Worm (Caenorhabditis elegans) whole organism, L1 larva: ENCODE data around the gene cope-1.
A peak's percentile ranks its signal among the peaks of the same experiment; 100 is the strongest.

ENCODE experiments used
- C16A3.4 ChIP-seq: fragments of 150-350 bp; optimal IDR thresholded peaks from 2 replicates; lab custom pipeline; 2014; ENCODE audit warnings: missing biosample characterization, missing genetic modification characterization
- F16B12.6 ChIP-seq: fragments of 150-350 bp; optimal IDR thresholded peaks from 2 replicates; lab custom pipeline; 2014; ENCODE audit warnings: missing biosample characterization, missing genetic modification characterization
- Y116A8C.19 ChIP-seq: sonication (generic microtip); optimal IDR thresholded peaks from 2 replicates; lab custom pipeline; 2016; ENCODE audit warnings: missing compliant biosample characterization, missing genetic modification characterization, borderline replicate concordance
- blmp-1 ChIP-seq: fragments of 150-350 bp; optimal IDR thresholded peaks from 2 replicates; lab custom pipeline; 2014; ENCODE audit warnings: missing biosample characterization, missing genetic modification characterization
- ceh-63 ChIP-seq: fragments of 200-800 bp; sonication (Bioruptor generic); optimal IDR thresholded peaks from 2 replicates; lab custom pipeline; 2018; ENCODE audit warnings: mild to moderate bottlenecking, missing genetic modification characterization, missing compliant biosample characterization
- ceh-82 ChIP-seq, 3 experiments: fragments of 150-350 bp in 1 of 3; sonication (generic microtip) in 2 of 3; optimal IDR thresholded peaks; 2 replicates each; lab custom pipeline; 2014 to 2017; ENCODE audit warnings: missing biosample characterization in 3 of 3, missing genetic modification characterization in 3 of 3
- dpl-1 ChIP-seq, 3 experiments: fragments of 150-350 bp in 2 of 3; sonication (generic microtip) in 1 of 3; optimal IDR thresholded peaks; 2 replicates each; lab custom pipeline; 2014 to 2017; ENCODE audit warnings: missing biosample characterization in 3 of 3, missing genetic modification characterization in 3 of 3, missing genetic modification reagents in 3 of 3
- efl-1 ChIP-seq, 4 experiments: fragments of 150-350 bp; optimal IDR thresholded peaks in 3 of 4; peaks in 1 of 4; 1 replicate in 1 of 4; 2 replicates in 3 of 4; lab custom pipeline; 2014; ENCODE audit warnings: missing biosample characterization in 2 of 4, missing genetic modification characterization in 2 of 4, missing genetic modification reagents in 2 of 4
- efl-3 ChIP-seq: fragments of 200-800 bp; sonication (Bioruptor generic); optimal IDR thresholded peaks from 2 replicates; lab custom pipeline; 2018; ENCODE audit warnings: mild to moderate bottlenecking, missing genetic modification characterization, missing compliant biosample characterization
- elt-3 ChIP-seq, 6 experiments: fragments of 150-350 bp in 1 of 6; sonication (generic microtip); optimal IDR thresholded peaks; 2 replicates each; lab custom pipeline; 2017 to 2018; ENCODE audit warnings: missing biosample characterization in 6 of 6, missing genetic modification characterization in 6 of 6, inconsistent platforms in 1 of 6
- ets-5 ChIP-seq: fragments of 200-800 bp; sonication (Bioruptor generic); IDR thresholded peaks from 2 replicates; pipeline ENCODE4 v1.3.6; 2022; ENCODE audit warnings: missing genetic modification characterization, missing compliant biosample characterization
- fkh-10 ChIP-seq: sonication (generic microtip); optimal IDR thresholded peaks from 2 replicates; lab custom pipeline; 2017; ENCODE audit warnings: missing biosample characterization, missing genetic modification reagents, missing genetic modification characterization
- fkh-4 ChIP-seq: sonication (generic microtip); optimal IDR thresholded peaks from 2 replicates; lab custom pipeline; 2016; ENCODE audit warnings: missing compliant biosample characterization, missing genetic modification characterization, borderline replicate concordance
- fkh-8 ChIP-seq: sonication (generic microtip); optimal IDR thresholded peaks from 2 replicates; lab custom pipeline; 2016; ENCODE audit warnings: mild to moderate bottlenecking, missing genetic modification characterization, missing compliant biosample characterization
- fos-1 ChIP-seq: fragments of 150-350 bp; optimal IDR thresholded peaks from 2 replicates; lab custom pipeline; 2014; ENCODE audit warnings: missing biosample characterization, missing genetic modification characterization
- hlh-17 ChIP-seq: fragments of 200-800 bp; sonication (Bioruptor generic); optimal IDR thresholded peaks from 2 replicates; lab custom pipeline; 2018; ENCODE audit warnings: missing genetic modification characterization, mild to moderate bottlenecking, missing compliant biosample characterization, moderate library complexity, borderline replicate concordance
- isw-1 ChIP-seq: fragments of 200-800 bp; sonication (Bioruptor generic); IDR thresholded peaks from 2 replicates; pipeline ENCODE4 v1.3.6; 2022; ENCODE audit warnings: missing genetic modification characterization, missing compliant biosample characterization
- jun-1 ChIP-seq: fragments of 150-350 bp; optimal IDR thresholded peaks from 2 replicates; lab custom pipeline; 2014; ENCODE audit warnings: missing biosample characterization, missing genetic modification reagents, missing genetic modification characterization
- lin-13 ChIP-seq: fragments of 150-350 bp; optimal IDR thresholded peaks from 2 replicates; lab custom pipeline; 2014; ENCODE audit warnings: missing biosample characterization, missing genetic modification reagents, missing genetic modification characterization
- lin-15B ChIP-seq: fragments of 150-350 bp; sonication (generic microtip); optimal IDR thresholded peaks from 3 replicates; lab custom pipeline; 2014; ENCODE audit warnings: missing biosample characterization, missing genetic modification characterization
- lin-35 ChIP-seq, 2 experiments: fragments of 150-350 bp; optimal IDR thresholded peaks; 2 replicates each; lab custom pipeline; 2014; ENCODE audit warnings: missing biosample characterization in 2 of 2, missing genetic modification characterization in 2 of 2, missing genetic modification reagents in 2 of 2
- lir-3 ChIP-seq: sonication (generic microtip); optimal IDR thresholded peaks from 2 replicates; lab custom pipeline; 2016; ENCODE audit warnings: mild to moderate bottlenecking, missing genetic modification characterization, moderate library complexity, missing compliant biosample characterization; ENCODE audit not compliant: poor library complexity
- lsy-2 ChIP-seq, 2 experiments: fragments of 150-350 bp; optimal IDR thresholded peaks; 2 replicates each; lab custom pipeline; 2014; ENCODE audit warnings: missing biosample characterization in 2 of 2, missing genetic modification characterization in 2 of 2
- mab-9 ChIP-seq: fragments of 200-800 bp; sonication (Bioruptor generic); IDR thresholded peaks from 2 replicates; pipeline ENCODE4 v1.3.6; 2022; ENCODE audit warnings: missing genetic modification reagents, missing genetic modification characterization, missing compliant biosample characterization
- mdl-1 ChIP-seq, 2 experiments: fragments of 150-350 bp; optimal IDR thresholded peaks; 2 replicates each; lab custom pipeline; 2014 to 2017; ENCODE audit warnings: missing biosample characterization in 2 of 2, missing genetic modification characterization in 2 of 2, inconsistent platforms in 1 of 2
- mep-1 ChIP-seq: fragments of 150-350 bp; optimal IDR thresholded peaks from 2 replicates; lab custom pipeline; 2014; ENCODE audit warnings: missing biosample characterization, missing genetic modification characterization
- nhr-11 ChIP-seq: fragments of 150-350 bp; optimal IDR thresholded peaks from 2 replicates; lab custom pipeline; 2014; ENCODE audit warnings: missing biosample characterization, missing genetic modification characterization
- nhr-20 ChIP-seq: sonication (generic microtip); optimal IDR thresholded peaks from 2 replicates; lab custom pipeline; 2016; ENCODE audit warnings: mild to moderate bottlenecking, missing genetic modification characterization, missing compliant biosample characterization
- nhr-28 ChIP-seq: fragments of 150-350 bp; optimal IDR thresholded peaks from 2 replicates; lab custom pipeline; 2014; ENCODE audit warnings: missing biosample characterization, missing genetic modification characterization
- nhr-47 ChIP-seq: sonication (generic microtip); optimal IDR thresholded peaks from 2 replicates; lab custom pipeline; 2016; ENCODE audit warnings: mild to moderate bottlenecking, missing genetic modification characterization, moderate library complexity, missing compliant biosample characterization
- nhr-71 ChIP-seq: sonication (generic microtip); optimal IDR thresholded peaks from 2 replicates; lab custom pipeline; 2016; ENCODE audit warnings: mild to moderate bottlenecking, missing genetic modification characterization, moderate library complexity, missing compliant biosample characterization
- nhr-77 ChIP-seq: fragments of 150-350 bp; optimal IDR thresholded peaks from 2 replicates; lab custom pipeline; 2014; ENCODE audit warnings: missing biosample characterization, missing genetic modification characterization
- nhr-90 ChIP-seq: sonication (generic microtip); optimal IDR thresholded peaks from 2 replicates; lab custom pipeline; 2016; ENCODE audit warnings: mild to moderate bottlenecking, missing genetic modification characterization, missing compliant biosample characterization; ENCODE audit not compliant: poor library complexity
- pax-3 ChIP-seq: fragments of 200-800 bp; sonication (Bioruptor generic); optimal IDR thresholded peaks from 2 replicates; lab custom pipeline; 2018; ENCODE audit warnings: mild to moderate bottlenecking, missing genetic modification characterization, moderate library complexity, missing compliant biosample characterization
- rnt-1 ChIP-seq: sonication (generic microtip); optimal IDR thresholded peaks from 2 replicates; lab custom pipeline; 2016; ENCODE audit warnings: mild to moderate bottlenecking, missing genetic modification characterization, moderate library complexity, missing compliant biosample characterization
- skn-1 ChIP-seq: fragments of 150-350 bp; optimal IDR thresholded peaks from 2 replicates; lab custom pipeline; 2014; ENCODE audit warnings: missing biosample characterization, missing genetic modification characterization
- snu-23 ChIP-seq: sonication (generic microtip); optimal IDR thresholded peaks from 2 replicates; lab custom pipeline; 2016; ENCODE audit warnings: missing genetic modification characterization, missing compliant biosample characterization
- sup-37 ChIP-seq: fragments of 200-800 bp; sonication (Bioruptor generic); optimal IDR thresholded peaks from 2 replicates; lab custom pipeline; 2018; ENCODE audit warnings: mild to moderate bottlenecking, missing genetic modification characterization, missing compliant biosample characterization
- tbx-2 ChIP-seq: sonication (generic microtip); optimal IDR thresholded peaks from 2 replicates; lab custom pipeline; 2016; ENCODE audit warnings: missing genetic modification characterization, missing compliant biosample characterization
- tlp-1 ChIP-seq: fragments of 150-350 bp; optimal IDR thresholded peaks from 2 replicates; lab custom pipeline; 2014; ENCODE audit warnings: missing biosample characterization, missing genetic modification characterization
- unc-130 ChIP-seq: fragments of 150-350 bp; optimal IDR thresholded peaks from 2 replicates; lab custom pipeline; 2017; ENCODE audit warnings: missing biosample characterization, missing genetic modification characterization, inconsistent platforms
- vab-15 ChIP-seq: sonication (generic microtip); optimal IDR thresholded peaks from 2 replicates; lab custom pipeline; 2017; ENCODE audit warnings: missing genotype, mild to moderate bottlenecking, missing genetic modification characterization, missing compliant biosample characterization
- ztf-11 ChIP-seq, 2 experiments: sonication (generic microtip); optimal IDR thresholded peaks; 2 replicates each; lab custom pipeline; 2016 to 2017; ENCODE audit warnings: missing genetic modification characterization in 2 of 2, missing biosample characterization in 1 of 2, missing compliant biosample characterization in 1 of 2
- ztf-4 ChIP-seq: fragments of 150-350 bp; optimal IDR thresholded peaks from 2 replicates; lab custom pipeline; 2014; ENCODE audit warnings: missing biosample characterization, missing genetic modification characterization

Gene cope-1

DNA sequence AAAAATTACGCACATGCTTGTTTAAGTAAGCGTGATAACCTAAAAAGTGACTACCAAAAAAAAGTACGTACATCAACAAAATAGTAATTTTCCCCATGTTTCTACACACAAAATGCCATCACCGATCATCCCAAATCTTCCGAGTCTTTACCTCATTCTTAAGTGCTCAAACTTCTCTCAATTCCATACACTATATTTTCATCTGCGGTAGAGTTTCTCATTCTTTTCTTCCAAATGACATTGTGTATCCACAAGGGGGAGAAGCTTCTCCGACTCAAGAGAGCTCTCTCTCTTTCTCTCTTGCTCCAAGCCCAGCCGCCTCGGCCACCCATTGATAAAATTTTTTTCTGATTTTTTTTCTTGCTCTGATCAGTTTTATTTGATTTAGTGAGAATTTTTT lies 16.6 kb upstream of the cope-1 start, which contains the start of gene myo-6:
myo-6 (plus strand) TSS at position 301 of the 400 bp plus-strand sequence.
- TF ChIP-seq efl-1 (optimal IDR thresholded peaks at IDR 0.05; lab: Kevin White, UChicago) (no peak), efl-1 (GFP tag; optimal IDR thresholded peaks at IDR 0.05 in 1 of 2; lab: Kevin White, UChicago) (peak in 1 of 2 experiments; percentile 86), nhr-20 (no peak), lin-13 (GFP tag; lab: Kevin White, UChicago) (no peak), pax-3 (tag; lab: Kevin White, UChicago) (no peak), lir-3 (tag; lab: Kevin White, UChicago) (no peak), vab-15 (tag; lab: Kevin White, UChicago) (no peak), nhr-77 (tag; lab: Kevin White, UChicago) (peak; percentile 4), rnt-1 (tag; lab: Kevin White, UChicago) (peak; percentile 37), mab-9 (GFP tag; lab: Robert Waterston, UW) (no peak), fkh-4 (no peak), nhr-90 (tag; lab: Kevin White, UChicago) (no peak), efl-3 (no peak), sup-37 (GFP tag; lab: Kevin White, UChicago) (no peak)

DNA sequence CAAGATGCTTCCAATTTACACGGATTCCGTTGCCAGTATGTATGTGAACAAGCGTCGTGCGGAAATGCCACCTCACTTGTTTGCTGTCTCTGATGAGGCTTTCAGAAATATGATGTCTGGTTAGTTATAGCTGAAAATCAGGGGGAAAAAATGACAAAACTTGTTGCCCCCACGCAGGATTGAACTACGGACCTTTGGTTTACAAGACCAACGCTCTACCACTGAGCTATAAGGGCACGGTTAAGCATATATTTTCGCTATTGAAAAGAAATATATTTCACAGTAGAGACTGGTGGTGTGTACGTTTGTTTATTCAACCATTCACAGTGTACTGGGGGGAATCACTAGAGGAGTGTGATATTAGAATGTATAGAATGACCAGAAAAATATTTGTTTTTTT lies 14.9 kb upstream of the cope-1 start:
- TF ChIP-seq ceh-63 (GFP tag; lab: Kevin White, UChicago) (no peak), lin-35 (GFP tag; optimal IDR thresholded peaks at IDR 0.05; lab: Kevin White, UChicago) (peak in 1 of 2 experiments; percentile 10)

DNA sequence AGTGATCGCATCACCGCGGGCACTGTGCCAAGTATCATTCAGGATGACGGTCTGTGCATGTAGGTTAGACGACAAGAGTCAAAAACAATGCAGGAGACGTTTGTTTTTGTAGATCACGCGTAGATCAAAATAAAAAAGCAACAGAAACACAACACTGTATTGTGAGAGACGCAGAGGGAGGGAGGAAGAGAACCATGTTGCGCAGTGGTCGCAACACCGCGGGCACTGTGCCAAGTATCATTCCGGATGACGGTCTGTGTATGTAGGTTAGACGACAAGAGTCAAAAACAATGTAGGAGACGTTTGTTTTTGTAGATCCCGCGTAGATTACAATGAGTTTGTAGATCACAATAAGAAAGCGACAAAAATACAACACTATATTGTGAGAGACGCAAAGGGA lies 7.1 kb upstream of the cope-1 start:
- TF ChIP-seq isw-1 (no peak), hlh-17 (GFP tag; lab: Kevin White, UChicago) (no peak), F16B12.6 (no peak), nhr-20 (no peak), unc-130 (tag; lab: Kevin White, UChicago) (no peak), fkh-10 (GFP tag; lab: Kevin White, UChicago) (no peak), dpl-1 (GFP tag; optimal IDR thresholded peaks at IDR 0.05; lab: Kevin White, UChicago) (no peak), ztf-4 (tag; lab: Kevin White, UChicago) (no peak), fos-1 (tag; lab: Kevin White, UChicago) (no peak), nhr-28 (no peak), jun-1 (no peak), tlp-1 (tag; lab: Kevin White, UChicago) (no peak)
- TF ChIP-seq, all 84 proteins: peak for 0

DNA sequence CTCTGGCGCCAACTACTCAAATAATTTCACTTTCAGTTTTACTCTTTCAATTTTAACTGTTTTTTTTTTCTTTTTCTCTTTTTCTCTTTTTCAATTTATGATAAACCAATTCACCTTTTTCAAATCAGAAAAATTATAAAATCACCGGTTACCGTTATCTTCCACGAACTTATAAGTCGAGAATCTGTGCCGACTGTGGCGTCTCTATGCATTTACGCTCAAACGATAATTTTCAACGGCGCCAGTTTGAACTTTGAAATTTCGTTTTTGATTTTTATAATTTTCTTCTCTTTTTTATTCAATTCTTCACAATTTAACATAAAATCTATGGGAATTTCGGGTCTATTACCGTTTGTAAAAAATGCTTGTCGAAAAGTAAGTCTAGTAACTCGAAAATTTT lies 2.6 kb upstream of the cope-1 start, which contains the start of gene exo-1:
exo-1 (plus strand) TSS at position 101 of the 400 bp plus-strand sequence.
- TF ChIP-seq vab-15 (tag; lab: Kevin White, UChicago) (peak; percentile 26), fkh-8 (tag; lab: Kevin White, UChicago) (peak; percentile 7), ceh-82 (tag; optimal IDR thresholded peaks at IDR 0.05; lab: Kevin White, UChicago) (peak in 1 of 3 experiments; percentile 37), ztf-11 (tag; optimal IDR thresholded peaks at IDR 0.05; lab: Kevin White, UChicago) (peak in 1 of 2 experiments; percentile 35), pax-3 (tag; lab: Kevin White, UChicago) (peak; percentile 2), F16B12.6 (peak; percentile 65), mdl-1 (tag; optimal IDR thresholded peaks at IDR 0.05; lab: Kevin White, UChicago) (peak in 1 of 2 experiments; percentile 18), mep-1 (peak; percentile 10), isw-1 (no peak), skn-1 (tag; lab: Kevin White, UChicago) (peak; percentile 56), rnt-1 (tag; lab: Kevin White, UChicago) (peak; percentile 50), nhr-71 (tag; lab: Kevin White, UChicago) (peak; percentile 61), Y116A8C.19 (no peak), lin-13 (GFP tag; lab: Kevin White, UChicago) (peak; percentile 58), unc-130 (tag; lab: Kevin White, UChicago) (peak; percentile 77), efl-3 (no peak), snu-23 (GFP tag; lab: Kevin White, UChicago) (peak; percentile 63), nhr-20 (peak; percentile 43), fos-1 (tag; lab: Kevin White, UChicago) (peak; percentile 2), ets-5 (GFP tag; lab: Robert Waterston, UW) (no peak), lin-35 (GFP tag; optimal IDR thresholded peaks at IDR 0.05; lab: Kevin White, UChicago) (peak; percentile 83 to 98), nhr-47 (tag; lab: Kevin White, UChicago) (peak; percentile 49), lin-15B (tag; lab: Kevin White, UChicago) (peak; percentile 53), nhr-11 (tag; lab: Kevin White, UChicago) (no peak), tbx-2 (tag; lab: Kevin White, UChicago) (peak; percentile 2), C16A3.4 (tag; lab: Kevin White, UChicago) (peak; percentile 95), nhr-77 (tag; lab: Kevin White, UChicago) (peak; percentile 65), blmp-1 (tag; lab: Kevin White, UChicago) (peak; percentile 82), elt-3 (tag; optimal IDR thresholded peaks at IDR 0.05; lab: Kevin White, UChicago) (peak in 3 of 6 experiments; percentile 40 to 89 (median 45)), lsy-2 (tag; optimal IDR thresholded peaks at IDR 0.05; lab: Kevin White, UChicago) (peak; percentile 40 to 89)
